Worm (Caenorhabditis elegans) whole organism, mixed stage, embryonic: ENCODE results near the gene amdh-1.

Experiments
- M03D4.4 ChIP-seq: sonication (generic microtip); optimal IDR thresholded peaks from 2 replicates; lab custom pipeline; 2017; ENCODE audit warnings: mild to moderate bottlenecking, missing genetic modification characterization, missing compliant biosample characterization
- bed-3 ChIP-seq: fragments of 200-800 bp; sonication (Bioruptor generic); optimal IDR thresholded peaks from 3 replicates; lab custom pipeline; 2018; ENCODE audit warnings: mild to moderate bottlenecking, missing genetic modification characterization, moderate library complexity, missing compliant biosample characterization
- blmp-1 ChIP-seq: fragments of 150-350 bp; optimal IDR thresholded peaks from 2 replicates; lab custom pipeline; 2014; ENCODE audit warnings: missing biosample characterization, missing genetic modification characterization
- ceh-39 ChIP-seq: fragments of 150-350 bp; optimal IDR thresholded peaks from 2 replicates; lab custom pipeline; 2014; ENCODE audit warnings: missing biosample characterization, missing genetic modification characterization
- ceh-43 ChIP-seq: fragments of 200-800 bp; sonication (Bioruptor generic); optimal IDR thresholded peaks from 2 replicates; lab custom pipeline; 2018; ENCODE audit warnings: mild to moderate bottlenecking, missing genetic modification characterization, moderate library complexity, missing compliant biosample characterization
- ceh-83 ChIP-seq: fragments of 200-800 bp; sonication (Bioruptor generic); optimal IDR thresholded peaks from 2 replicates; lab custom pipeline; 2018; ENCODE audit warnings: mild to moderate bottlenecking, missing genetic modification characterization, missing compliant biosample characterization
- ces-1 ChIP-seq: fragments of 150-350 bp; optimal IDR thresholded peaks from 2 replicates; lab custom pipeline; 2014; ENCODE audit warnings: missing biosample characterization, missing genetic modification reagents, missing genetic modification characterization
- cnd-1 ChIP-seq: fragments of 200-800 bp; sonication (Bioruptor generic); optimal IDR thresholded peaks from 2 replicates; lab custom pipeline; 2018; ENCODE audit warnings: mild to moderate bottlenecking, missing genetic modification characterization, missing compliant biosample characterization
- drap-1 ChIP-seq: fragments of 200-800 bp; sonication (Bioruptor generic); optimal IDR thresholded peaks from 3 replicates; lab custom pipeline; 2018; ENCODE audit warnings: mild to moderate bottlenecking, missing genetic modification characterization, missing compliant biosample characterization
- elt-1 ChIP-seq: sonication (generic microtip); optimal IDR thresholded peaks from 2 replicates; lab custom pipeline; 2017; ENCODE audit warnings: missing genetic modification characterization, mild to moderate bottlenecking, missing compliant biosample characterization, antibody characterized with exemption, moderate library complexity, borderline replicate concordance; ENCODE audit not compliant: insufficient read depth
- elt-3 ChIP-seq: fragments of 150-350 bp; optimal IDR thresholded peaks from 2 replicates; lab custom pipeline; 2014; ENCODE audit warnings: missing biosample characterization, missing genetic modification characterization
- flh-1 ChIP-seq: fragments of 200-800 bp; sonication (Bioruptor generic); optimal IDR thresholded peaks from 2 replicates; lab custom pipeline; 2018; ENCODE audit warnings: mild to moderate bottlenecking, missing genetic modification characterization, moderate library complexity, missing compliant biosample characterization
- ham-2 ChIP-seq: fragments of 200-800 bp; sonication (Bioruptor generic); optimal IDR thresholded peaks from 2 replicates; lab custom pipeline; 2018; ENCODE audit warnings: mild to moderate bottlenecking, missing genetic modification characterization, missing compliant biosample characterization
- hlh-1 ChIP-seq: fragments of 150-350 bp; optimal IDR thresholded peaks from 2 replicates; lab custom pipeline; 2014; ENCODE audit warnings: missing biosample characterization, missing genetic modification reagents, missing genetic modification characterization
- lin-13 ChIP-seq: fragments of 150-350 bp; optimal IDR thresholded peaks from 2 replicates; lab custom pipeline; 2014; ENCODE audit warnings: missing biosample characterization, missing genetic modification characterization
- lin-32 ChIP-seq: fragments of 200-800 bp; sonication (Bioruptor generic); optimal IDR thresholded peaks from 2 replicates; lab custom pipeline; 2018; ENCODE audit warnings: mild to moderate bottlenecking, missing genetic modification characterization, missing compliant biosample characterization
- lsy-2 ChIP-seq: fragments of 150-350 bp; optimal IDR thresholded peaks from 2 replicates; lab custom pipeline; 2014; ENCODE audit warnings: missing biosample characterization, missing genetic modification characterization
- mab-5 ChIP-seq: fragments of 150-350 bp; optimal IDR thresholded peaks from 2 replicates; lab custom pipeline; 2014; ENCODE audit warnings: missing biosample characterization, missing genetic modification characterization
- mep-1 ChIP-seq: fragments of 150-350 bp; optimal IDR thresholded peaks from 2 replicates; lab custom pipeline; 2017; ENCODE audit warnings: missing biosample characterization, missing genetic modification reagents, missing genetic modification characterization, inconsistent platforms
- mls-2 ChIP-seq: sonication (generic microtip); optimal IDR thresholded peaks from 2 replicates; lab custom pipeline; 2016; ENCODE audit warnings: mild to moderate bottlenecking, missing genetic modification characterization, moderate library complexity, missing compliant biosample characterization
- nhr-12 ChIP-seq: fragments of 150-350 bp; optimal IDR thresholded peaks from 2 replicates; lab custom pipeline; 2014; ENCODE audit warnings: missing biosample characterization, missing genetic modification characterization
- nhr-2 ChIP-seq: fragments of 150-350 bp; optimal IDR thresholded peaks from 2 replicates; lab custom pipeline; 2014; ENCODE audit warnings: missing biosample characterization, missing genetic modification characterization
- nhr-237 ChIP-seq: fragments of 150-350 bp; optimal IDR thresholded peaks from 2 replicates; lab custom pipeline; 2014; ENCODE audit warnings: missing biosample characterization, missing genetic modification characterization
- nhr-28 ChIP-seq: fragments of 150-350 bp; optimal IDR thresholded peaks from 2 replicates; lab custom pipeline; 2014; ENCODE audit warnings: missing biosample characterization, missing genetic modification characterization
- nhr-76 ChIP-seq: sonication (generic microtip); optimal IDR thresholded peaks from 2 replicates; lab custom pipeline; 2017; ENCODE audit warnings: missing biosample characterization, missing genetic modification characterization
- pha-4 ChIP-seq: fragments of 150-350 bp; optimal IDR thresholded peaks from 2 replicates; lab custom pipeline; 2018; ENCODE audit warnings: missing biosample characterization, missing genetic modification reagents, missing genetic modification characterization
- sem-2 ChIP-seq: fragments of 200-800 bp; sonication (Bioruptor generic); optimal IDR thresholded peaks from 2 replicates; lab custom pipeline; 2018; ENCODE audit warnings: mild to moderate bottlenecking, missing genetic modification characterization, missing compliant biosample characterization
- snpc-4 ChIP-seq: fragments of 150-350 bp; optimal IDR thresholded peaks from 2 replicates; lab custom pipeline; 2014; ENCODE audit warnings: missing biosample characterization, missing genetic modification characterization
- sptf-1 ChIP-seq: sonication (generic microtip); optimal IDR thresholded peaks from 2 replicates; lab custom pipeline; 2017; ENCODE audit warnings: mild to moderate bottlenecking, missing genetic modification characterization, moderate library complexity, missing compliant biosample characterization
- tbx-8 ChIP-seq: fragments of 200-800 bp; sonication (Bioruptor generic); optimal IDR thresholded peaks from 2 replicates; lab custom pipeline; 2018; ENCODE audit warnings: mild to moderate bottlenecking, missing genetic modification characterization, moderate library complexity, missing compliant biosample characterization
- unc-120 ChIP-seq: sonication (generic microtip); optimal IDR thresholded peaks from 2 replicates; lab custom pipeline; 2017; ENCODE audit warnings: missing genetic modification characterization, missing compliant biosample characterization; ENCODE audit not compliant: poor library complexity, severe bottlenecking
- unc-39 ChIP-seq: fragments of 150-350 bp; optimal IDR thresholded peaks from 2 replicates; lab custom pipeline; 2014; ENCODE audit warnings: missing biosample characterization, missing genetic modification characterization
- unc-62 ChIP-seq: fragments of 150-350 bp; optimal IDR thresholded peaks from 2 replicates; lab custom pipeline; 2014; ENCODE audit warnings: missing biosample characterization, missing genetic modification reagents, missing genetic modification characterization
- zip-8 ChIP-seq: fragments of 150-350 bp; optimal IDR thresholded peaks from 2 replicates; lab custom pipeline; 2014; ENCODE audit warnings: missing biosample characterization, missing genetic modification characterization
- ztf-11 ChIP-seq: fragments of 150-350 bp; optimal IDR thresholded peaks from 2 replicates; lab custom pipeline; 2014; ENCODE audit warnings: missing biosample characterization, missing genetic modification characterization

The amdh-1 gene

ce11 chrIII:6278301-6278827 is 26.8 kb downstream of the amdh-1 start, which contains the start of gene C18F10.7:
Gene C18F10.7 (minus strand): TSS chrIII:6278351.
- TF ChIP-seq lin-13 (tag; lab: Kevin White, UChicago), result peak; percentile 21
- TF ChIP-seq unc-62 (GFP tag; lab: Kevin White, UChicago), result no peak
- peak; percentile 51 for TF ChIP-seq ces-1 (GFP tag; lab: Kevin White, UChicago)
- no peak for TF ChIP-seq cnd-1 (tag; lab: Kevin White, UChicago)
- peak; percentile 48 for TF ChIP-seq pha-4
- TF ChIP-seq mep-1 (tag; lab: Kevin White, UChicago), result peak; percentile 45

- TF ChIP-seq zip-8 (tag; lab: Kevin White, UChicago), result peak; percentile 72
- TF ChIP-seq pha-4, result no peak
- TF ChIP-seq snpc-4 (tag; lab: Kevin White, UChicago), result no peak
Measured at ce11 chrIII:6279453-6279852, 27.8 kb downstream of the amdh-1 start.

- no peak for TF ChIP-seq mab-5 (tag; lab: Kevin White, UChicago)
- TF ChIP-seq hlh-1 (tag; lab: Kevin White, UChicago), result no peak
- no peak for TF ChIP-seq zip-8 (tag; lab: Kevin White, UChicago)
- no peak for TF ChIP-seq tbx-8 (GFP tag; lab: Kevin White, UChicago)
- TF ChIP-seq flh-1 (GFP tag; lab: Kevin White, UChicago), result no peak
- TF ChIP-seq pha-4, result peak; percentile 0
- peak; percentile 92 for TF ChIP-seq unc-62 (GFP tag; lab: Kevin White, UChicago)
- TF ChIP-seq ces-1 (GFP tag; lab: Kevin White, UChicago), result peak; percentile 74
- peak; percentile 73 for TF ChIP-seq cnd-1 (tag; lab: Kevin White, UChicago)
- TF ChIP-seq lin-13 (tag; lab: Kevin White, UChicago), result peak; percentile 67
- TF ChIP-seq ceh-83, result no peak
- TF ChIP-seq nhr-237 (tag; lab: Kevin White, UChicago), result peak; percentile 56
- TF ChIP-seq ceh-39 (tag; lab: Kevin White, UChicago), result peak; percentile 4
- no peak for TF ChIP-seq mep-1 (tag; lab: Kevin White, UChicago)
- TF ChIP-seq lin-32, result no peak
- no peak for TF ChIP-seq snpc-4 (tag; lab: Kevin White, UChicago)
- TF ChIP-seq ham-2 (GFP tag; lab: Kevin White, UChicago), result peak; percentile 11
- TF ChIP-seq unc-39 (tag; lab: Kevin White, UChicago), result peak; percentile 32
- peak; percentile 59 for TF ChIP-seq drap-1 (GFP tag; lab: Kevin White, UChicago)
- TF ChIP-seq ztf-11 (tag; lab: Kevin White, UChicago), result no peak
- TF ChIP-seq mls-2 (tag; lab: Kevin White, UChicago), result peak; percentile 65
- TF ChIP-seq ceh-43 (GFP tag; lab: Kevin White, UChicago), result no peak
- no peak for TF ChIP-seq bed-3
- no peak for TF ChIP-seq nhr-28 (tag; lab: Kevin White, UChicago)
- no peak for TF ChIP-seq elt-1 (tag; lab: Kevin White, UChicago)
- no peak for TF ChIP-seq M03D4.4 (tag; lab: Kevin White, UChicago)
- peak; percentile 68 for TF ChIP-seq lsy-2 (tag; lab: Kevin White, UChicago)
- TF ChIP-seq unc-120, result peak; percentile 82
- TF ChIP-seq blmp-1, result peak; percentile 13
- TF ChIP-seq nhr-2, result no peak
- TF ChIP-seq elt-3 (tag; lab: Kevin White, UChicago), result no peak
- no peak for TF ChIP-seq nhr-12
- TF ChIP-seq sptf-1 (tag; lab: Kevin White, UChicago), result peak; percentile 62
- no peak for TF ChIP-seq sem-2
- TF ChIP-seq nhr-76, result no peak
- TF ChIP-seq, all 35 proteins: peak for 15
Measured at ce11 chrIII:6280070-6280596, 28.5 kb downstream of the amdh-1 start, which contains the start of gene hmg-1.2. Gene hmg-1.2 (plus strand): TSS chrIII:6280380.

- TF ChIP-seq ceh-83 (no peak), ces-1 (GFP tag; lab: Kevin White, UChicago) (no peak), flh-1 (GFP tag; lab: Kevin White, UChicago) (no peak)
Measured at ce11 chrIII:6283024-6283423, 31.4 kb downstream of the amdh-1 start.
